Fruit fly (Drosophila melanogaster): ENCODE data around the gene FoxP.

The FoxP gene

DNA sequence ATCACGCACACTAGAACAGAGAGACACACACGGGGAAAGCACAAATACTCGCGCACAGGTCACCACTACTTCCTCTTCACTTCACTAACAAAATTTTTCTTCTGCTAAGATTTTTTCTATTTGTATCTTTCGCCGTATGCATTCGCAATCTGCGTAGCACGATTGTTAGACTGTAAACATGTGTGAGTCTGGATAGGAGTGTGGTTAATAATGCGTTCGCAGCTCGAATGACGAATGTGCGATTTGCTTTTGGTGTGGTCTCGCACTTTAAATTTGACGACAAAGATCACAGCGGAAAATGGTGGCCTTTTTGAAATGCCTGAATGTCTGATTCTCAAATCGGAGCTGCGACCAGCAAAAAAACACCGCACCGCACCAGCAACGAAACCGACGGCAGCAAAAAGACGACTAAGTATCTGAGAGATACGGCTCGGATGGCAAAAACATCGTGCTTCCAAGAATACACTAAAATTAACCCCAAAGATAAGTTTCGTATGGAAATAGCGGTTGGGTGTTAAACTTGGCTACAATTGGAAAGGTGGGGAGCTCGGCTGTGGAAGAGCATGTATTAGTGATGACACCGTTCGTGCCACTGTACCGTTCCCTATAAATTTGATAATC lies 25.6 kb downstream of the FoxP start, which contains the start of gene Unc-115a (continued):
- no peak for TF ChIP-seq CG4424 (GFP tag; optimal IDR thresholded peaks at IDR 0.05)
- no peak for TF ChIP-seq ttk (GFP tag; IDR thresholded peaks at IDR 0.05)
- TF ChIP-seq Atf-2 (GFP tag; optimal IDR thresholded peaks at IDR 0.05): peak; percentile 29
- peak; percentile 36 for TF ChIP-seq NfI (GFP tag; optimal IDR thresholded peaks at IDR 0.05)
- TF ChIP-seq CG7786 (GFP tag; optimal IDR thresholded peaks at IDR 0.05): peak; percentile 13
- no peak for TF ChIP-seq CG7745 (tag; optimal IDR thresholded peaks at IDR 0.05)
- TF ChIP-seq Gsc (GFP tag; IDR thresholded peaks at IDR 0.05): no peak
- TF ChIP-seq Bgb (GFP tag; IDR thresholded peaks at IDR 0.05; ENCODE audit: partially characterized antibody): no peak
- no peak for TF ChIP-seq exex (tag; optimal IDR thresholded peaks at IDR 0.05)
- peak; percentile 86 for TF ChIP-seq CG12659 (GFP tag; optimal IDR thresholded peaks at IDR 0.05)
- no peak for TF ChIP-seq CG3065 (GFP tag; optimal IDR thresholded peaks at IDR 0.05)
- TF ChIP-seq scrt (GFP tag; optimal IDR thresholded peaks at IDR 0.05): peak; percentile 3
- TF ChIP-seq CG6813 (GFP tag; optimal IDR thresholded peaks at IDR 0.05): peak; percentile 54
- peak; percentile 48 for TF ChIP-seq Bteb2 (GFP tag; optimal IDR thresholded peaks at IDR 0.05)
- peak in 1 of 2 experiments; percentile 39 for TF ChIP-seq Eip74EF (GFP tag; optimal IDR thresholded peaks at IDR 0.05)
- TF ChIP-seq HmgD (GFP tag; optimal IDR thresholded peaks at IDR 0.05): peak; percentile 7
- no peak for TF ChIP-seq CG2678 (tag; optimal IDR thresholded peaks at IDR 0.05)
- TF ChIP-seq sisA (GFP tag; IDR thresholded peaks at IDR 0.05): no peak
- peak; percentile 46 for TF ChIP-seq CG10462 (GFP tag; optimal IDR thresholded peaks at IDR 0.05)
- TF ChIP-seq Dek (tag; optimal IDR thresholded peaks at IDR 0.05): peak; percentile 71
- TF ChIP-seq CG11456 (GFP tag; IDR thresholded peaks at IDR 0.05): no peak
- TF ChIP-seq NC2β (GFP tag; optimal IDR thresholded peaks at IDR 0.05): peak; percentile 31
- TF ChIP-seq Chrac-16 (GFP tag; optimal IDR thresholded peaks at IDR 0.05): no peak
- TF ChIP-seq CG34422 (GFP tag; IDR thresholded peaks at IDR 0.05): no peak
- TF ChIP-seq CG11085 (GFP tag; IDR thresholded peaks at IDR 0.05): no peak
- no peak for TF ChIP-seq CG6175 (GFP tag; IDR thresholded peaks at IDR 0.05)
- peak; percentile 27 for TF ChIP-seq CG2875 (GFP tag; optimal IDR thresholded peaks at IDR 0.05)
- TF ChIP-seq da (GFP tag; optimal IDR thresholded peaks at IDR 0.05): peak; percentile 32
- TF ChIP-seq vnd (GFP tag; IDR thresholded peaks at IDR 0.05; ENCODE audit: partially characterized antibody): no peak
- peak; percentile 68 for TF ChIP-seq chn (GFP tag; optimal IDR thresholded peaks at IDR 0.05)
- no peak for TF ChIP-seq CG34224 (GFP tag; IDR thresholded peaks at IDR 0.05; ENCODE audit: partially characterized antibody)
- TF ChIP-seq luna (GFP tag; optimal IDR thresholded peaks at IDR 0.05): peak; percentile 8
- no peak for TF ChIP-seq Ptx1 (GFP tag; IDR thresholded peaks at IDR 0.05)
- no peak for TF ChIP-seq CG5953 (GFP tag; IDR thresholded peaks at IDR 0.05)
- TF ChIP-seq CG2129 (GFP tag; IDR thresholded peaks at IDR 0.05; ENCODE audit: partially characterized antibody): no peak
- TF ChIP-seq CG15696 (tag; optimal IDR thresholded peaks at IDR 0.05): no peak
- TF ChIP-seq Sin3A (optimal IDR thresholded peaks at IDR 0.05): peak; percentile 38
- TF ChIP-seq klu (GFP tag; IDR thresholded peaks at IDR 0.05): no peak
- no peak for TF ChIP-seq crol (GFP tag; IDR thresholded peaks at IDR 0.05)
- no peak for TF ChIP-seq Optix (GFP tag; IDR thresholded peaks at IDR 0.05)
- TF ChIP-seq gro (GFP tag; optimal IDR thresholded peaks at IDR 0.05): peak; percentile 73
- TF ChIP-seq CG2199 (GFP tag; IDR thresholded peaks at IDR 0.05): no peak
- peak; percentile 75 for TF ChIP-seq CG14710 (tag; optimal IDR thresholded peaks at IDR 0.05)
- no peak for TF ChIP-seq Rx (GFP tag; IDR thresholded peaks at IDR 0.05)
- peak; percentile 59 for TF ChIP-seq sqz (GFP tag; optimal IDR thresholded peaks at IDR 0.05)
- TF ChIP-seq zen2 (GFP tag; IDR thresholded peaks at IDR 0.05; ENCODE audit: partially characterized antibody): no peak
- TF ChIP-seq CG32767 (GFP tag; IDR thresholded peaks at IDR 0.05): no peak
- no peak for TF ChIP-seq ato (GFP tag; IDR thresholded peaks at IDR 0.05; ENCODE audit: partially characterized antibody)
- TF ChIP-seq CG1832 (GFP tag; optimal IDR thresholded peaks at IDR 0.05): no peak
- peak; percentile 23 for TF ChIP-seq Blimp-1 (GFP tag; optimal IDR thresholded peaks at IDR 0.05)
